Fruit fly (Drosophila melanogaster): ENCODE results near the gene CG14540.

dm6 chr3R:25968915-25969314 is 9.8 kb downstream of the CG14540 start:
- TF ChIP-seq ro (GFP tag; IDR thresholded peaks at IDR 0.05) (no peak), klu (GFP tag; IDR thresholded peaks at IDR 0.05) (no peak), Sox102F (GFP tag; optimal IDR thresholded peaks at IDR 0.05) (no peak)
